Worm (Caenorhabditis elegans): Measurements from ENCODE around the gene ZK354.8.

ce11 chrIV:5266474-5266873, 39.5 kb downstream of the ZK354.8 start, which contains the start of gene F36H12.5:
- TF ChIP-seq ztf-11 (tag; optimal IDR thresholded peaks at IDR 0.05) (no peak), flh-1 (GFP tag; optimal IDR thresholded peaks at IDR 0.05) (no peak), snpc-4 (tag; optimal IDR thresholded peaks at IDR 0.05) (no peak), nhr-28 (tag; optimal IDR thresholded peaks at IDR 0.05) (no peak), blmp-1 (tag; optimal IDR thresholded peaks at IDR 0.05) (no peak), unc-62 (GFP tag; optimal IDR thresholded peaks at IDR 0.05) (no peak), mep-1 (tag; optimal IDR thresholded peaks at IDR 0.05) (no peak), nhr-12 (tag; optimal IDR thresholded peaks at IDR 0.05) (no peak), unc-39 (tag; optimal IDR thresholded peaks at IDR 0.05) (no peak), tbx-8 (GFP tag; optimal IDR thresholded peaks at IDR 0.05) (no peak), unc-120 (tag; optimal IDR thresholded peaks at IDR 0.05; ENCODE audit: poor library complexity, severe bottlenecking) (no peak), nhr-237 (tag; optimal IDR thresholded peaks at IDR 0.05) (no peak), elt-1 (tag; optimal IDR thresholded peaks at IDR 0.05; ENCODE audit: borderline replicate concordance, insufficient read depth) (no peak), elt-3 (tag; optimal IDR thresholded peaks at IDR 0.05) (no peak)
